Fruit fly (Drosophila melanogaster) whole organism, pupa: ENCODE measurements around the gene CG2652.

Experiments
- CG10348 ChIP-seq: fragments of 200-800 bp; sonication (Bioruptor generic); IDR thresholded peaks from 2 replicates; pipeline ENCODE4 v1.3.6; 2022; ENCODE audit warnings: missing biosample characterization, missing genetic modification characterization
- CG12605 ChIP-seq: fragments of 200-800 bp; sonication (Bioruptor generic); IDR thresholded peaks from 2 replicates; pipeline ENCODE4 v1.3.6; 2022; ENCODE audit warnings: missing biosample characterization, missing genetic modification characterization
- CG13204 ChIP-seq: fragments of 200-800 bp; sonication (Bioruptor generic); optimal IDR thresholded peaks from 2 replicates; lab custom pipeline; 2018; ENCODE audit warnings: missing biosample characterization, mild to moderate bottlenecking, missing genetic modification characterization, moderate library complexity
- CG14655 ChIP-seq: fragments of 200-800 bp; sonication (Bioruptor generic); optimal IDR thresholded peaks from 3 replicates; lab custom pipeline; 2017; ENCODE audit warnings: mild to moderate bottlenecking, missing biosample characterization, missing genetic modification reagents, missing genetic modification characterization
- CG15710 ChIP-seq: fragments of 200-800 bp; sonication (Bioruptor generic); optimal IDR thresholded peaks from 2 replicates; lab custom pipeline; 2018; ENCODE audit warnings: missing biosample characterization, mild to moderate bottlenecking, missing genetic modification characterization, moderate library complexity
- CG17806 ChIP-seq: fragments of 200-800 bp; sonication (Bioruptor generic); optimal IDR thresholded peaks from 2 replicates; lab custom pipeline; 2018; ENCODE audit warnings: missing biosample characterization, mild to moderate bottlenecking, missing genetic modification characterization, moderate library complexity
- CG32121 ChIP-seq: fragments of 200-800 bp; sonication (Bioruptor generic); IDR thresholded peaks from 2 replicates; pipeline ENCODE4 v1.3.6; 2022; ENCODE audit warnings: missing biosample characterization, missing genetic modification characterization
- CG34367 ChIP-seq: fragments of 200-800 bp; sonication (Bioruptor generic); optimal IDR thresholded peaks from 2 replicates; lab custom pipeline; 2018; ENCODE audit warnings: missing biosample characterization, mild to moderate bottlenecking, missing genetic modification characterization
- CG4496 ChIP-seq: fragments of 200-800 bp; sonication (Bioruptor generic); IDR thresholded peaks from 3 replicates; pipeline ENCODE4 v1.3.6; 2022; ENCODE audit warnings: missing biosample characterization, missing genetic modification characterization
- CG8159 ChIP-seq: fragments of 200-800 bp; sonication (Bioruptor generic); optimal IDR thresholded peaks from 3 replicates; lab custom pipeline; 2018; ENCODE audit warnings: missing biosample characterization, mild to moderate bottlenecking, missing genetic modification characterization, moderate library complexity
- CG8301 ChIP-seq: fragments of 200-800 bp; sonication (Bioruptor generic); optimal IDR thresholded peaks from 2 replicates; lab custom pipeline; 2018; ENCODE audit warnings: missing biosample characterization, mild to moderate bottlenecking, missing genetic modification characterization
- CG9948 ChIP-seq: fragments of 200-800 bp; sonication (Bioruptor generic); optimal IDR thresholded peaks from 2 replicates; lab custom pipeline; 2018; ENCODE audit warnings: missing biosample characterization, mild to moderate bottlenecking, missing genetic modification characterization, moderate library complexity
- D1 ChIP-seq: fragments of 200-800 bp; sonication (Bioruptor generic); optimal IDR thresholded peaks from 2 replicates; lab custom pipeline; 2018; ENCODE audit warnings: missing biosample characterization, mild to moderate bottlenecking, missing genetic modification characterization, moderate library complexity
- EcR ChIP-seq: fragments of 200-800 bp; sonication (Bioruptor generic); optimal IDR thresholded peaks from 3 replicates; lab custom pipeline; 2019; ENCODE audit warnings: missing biosample characterization, missing genetic modification characterization, mild to moderate bottlenecking, moderate library complexity, missing genetic modification reagents
- Ets98B ChIP-seq: fragments of 200-800 bp; sonication (Bioruptor generic); IDR thresholded peaks from 2 replicates; pipeline ENCODE4 v1.3.6; 2022; ENCODE audit warnings: missing biosample characterization, missing genetic modification characterization
- Pif1A ChIP-seq: fragments of 200-800 bp; sonication (Bioruptor generic); optimal IDR thresholded peaks from 3 replicates; lab custom pipeline; 2016; ENCODE audit warnings: missing biosample characterization, missing genetic modification characterization
- Pif1B ChIP-seq: fragments of 200-800 bp; sonication (Bioruptor generic); optimal IDR thresholded peaks from 3 replicates; lab custom pipeline; 2016; ENCODE audit warnings: missing biosample characterization, missing genetic modification characterization
- Snoo ChIP-seq: fragments of 200-800 bp; sonication (Bioruptor generic); optimal IDR thresholded peaks from 3 replicates; lab custom pipeline; 2017; ENCODE audit warnings: missing biosample characterization, mild to moderate bottlenecking, missing genetic modification characterization, inconsistent platforms
- fd96Ca ChIP-seq: fragments of 200-800 bp; sonication (Bioruptor generic); IDR thresholded peaks from 3 replicates; pipeline ENCODE4 v1.3.6; 2022; ENCODE audit warnings: missing biosample characterization, missing genetic modification characterization
- gl ChIP-seq: fragments of 200-800 bp; sonication (Bioruptor generic); optimal IDR thresholded peaks from 2 replicates; lab custom pipeline; 2018; ENCODE audit warnings: missing biosample characterization, mild to moderate bottlenecking, missing genetic modification characterization
- rn ChIP-seq: fragments of 200-800 bp; sonication (Bioruptor generic); IDR thresholded peaks from 2 replicates; pipeline ENCODE4 v1.3.6; 2022; ENCODE audit warnings: missing biosample characterization, missing genetic modification characterization

The CG2652 gene

dm6 chrX:2693786-2694185, 11.1 kb upstream of the CG2652 start, which contains the start of gene dyw:
Gene dyw (minus strand): TSS chrX:2693886.
- no peak for TF ChIP-seq fd96Ca (GFP tag; lab: Robert Waterston, UW)
- no peak for TF ChIP-seq CG8301 (tag; lab: Kevin White, UChicago)
- no peak for TF ChIP-seq CG12605 (GFP tag; lab: Robert Waterston, UW)
- no peak for TF ChIP-seq Pif1A (GFP tag; lab: Kevin White, UChicago)
- TF ChIP-seq CG34367 (tag; lab: Kevin White, UChicago) = no peak
- TF ChIP-seq D1 (tag; lab: Kevin White, UChicago) = no peak
- no peak for TF ChIP-seq CG13204 (GFP tag; lab: Kevin White, UChicago)
- TF ChIP-seq EcR (GFP tag; lab: Kevin White, UChicago) = no peak
- TF ChIP-seq CG4496 = no peak
- no peak for TF ChIP-seq CG9948 (tag; lab: Kevin White, UChicago)
- TF ChIP-seq rn (GFP tag; lab: Robert Waterston, UW) = no peak
- TF ChIP-seq CG17806 (tag; lab: Kevin White, UChicago) = no peak
- no peak for TF ChIP-seq Pif1B (GFP tag; lab: Kevin White, UChicago)
- no peak for TF ChIP-seq CG10348 (GFP tag; lab: Robert Waterston, UW)
- TF ChIP-seq, all 21 proteins: peak for 0

dm6 chrX:2690376-2690775, 7.6 kb upstream of the CG2652 start:
- TF ChIP-seq Pif1B (GFP tag; lab: Kevin White, UChicago) (no peak), CG14655 (GFP tag; lab: Kevin White, UChicago) (no peak)

dm6 chrX:2686930-2687329, 4.2 kb upstream of the CG2652 start:
- TF ChIP-seq CG8159 (tag; lab: Kevin White, UChicago) (peak; percentile 11), Ets98B (GFP tag; lab: Robert Waterston, UW) (no peak), gl (tag; lab: Kevin White, UChicago) (no peak), CG32121 (GFP tag; lab: Robert Waterston, UW) (no peak)

- no peak for TF ChIP-seq CG34367 (tag; lab: Kevin White, UChicago)
- TF ChIP-seq Pif1A (GFP tag; lab: Kevin White, UChicago) = no peak
- TF ChIP-seq CG14655 (GFP tag; lab: Kevin White, UChicago) = no peak
- no peak for TF ChIP-seq EcR (GFP tag; lab: Kevin White, UChicago)
- TF ChIP-seq CG8159 (tag; lab: Kevin White, UChicago) = no peak
- no peak for TF ChIP-seq D1 (tag; lab: Kevin White, UChicago)
- TF ChIP-seq CG8301 (tag; lab: Kevin White, UChicago) = no peak
- no peak for TF ChIP-seq gl (tag; lab: Kevin White, UChicago)
- no peak for TF ChIP-seq CG10348 (GFP tag; lab: Robert Waterston, UW)
These were observed 2.8 kb upstream of the CG2652 start, which contains the start of gene per for dm6 chrX:2685580-2685979. Gene per (plus strand): TSS chrX:2685580.

dm6 chrX:2685022-2685421, 2.3 kb upstream of the CG2652 start:
- peak; percentile 3 for TF ChIP-seq CG8301 (tag; lab: Kevin White, UChicago)
- no peak for TF ChIP-seq Ets98B (GFP tag; lab: Robert Waterston, UW)
- TF ChIP-seq CG10348 (GFP tag; lab: Robert Waterston, UW) = no peak
- TF ChIP-seq CG32121 (GFP tag; lab: Robert Waterston, UW) = peak; percentile 58
- no peak for TF ChIP-seq Snoo (tag; lab: Kevin White, UChicago)
- TF ChIP-seq rn (GFP tag; lab: Robert Waterston, UW) = no peak
- no peak for TF ChIP-seq CG8159 (tag; lab: Kevin White, UChicago)
- peak; percentile 8 for TF ChIP-seq Pif1A (GFP tag; lab: Kevin White, UChicago)

dm6 chrX:2684442-2684841, 1.7 kb upstream of the CG2652 start:
- TF ChIP-seq CG32121 (GFP tag; lab: Robert Waterston, UW) (no peak), rn (GFP tag; lab: Robert Waterston, UW) (no peak), CG13204 (GFP tag; lab: Kevin White, UChicago) (no peak), CG8301 (tag; lab: Kevin White, UChicago) (no peak), EcR (GFP tag; lab: Kevin White, UChicago) (peak; percentile 71), CG10348 (GFP tag; lab: Robert Waterston, UW) (no peak), CG17806 (tag; lab: Kevin White, UChicago) (no peak), gl (tag; lab: Kevin White, UChicago) (no peak)

- TF ChIP-seq CG34367 (tag; lab: Kevin White, UChicago) = no peak
- no peak for TF ChIP-seq CG12605 (GFP tag; lab: Robert Waterston, UW)
- TF ChIP-seq EcR (GFP tag; lab: Kevin White, UChicago) = no peak
- no peak for TF ChIP-seq CG10348 (GFP tag; lab: Robert Waterston, UW)
- TF ChIP-seq CG15710 = no peak
- no peak for TF ChIP-seq Snoo (tag; lab: Kevin White, UChicago)
- TF ChIP-seq Pif1A (GFP tag; lab: Kevin White, UChicago) = no peak
- no peak for TF ChIP-seq CG32121 (GFP tag; lab: Robert Waterston, UW)
- TF ChIP-seq D1 (tag; lab: Kevin White, UChicago) = no peak
- no peak for TF ChIP-seq CG4496
- TF ChIP-seq CG8159 (tag; lab: Kevin White, UChicago) = no peak
These were observed 1.2 kb upstream of the CG2652 start for dm6 chrX:2683926-2684325.
